Worm (Caenorhabditis elegans) whole organism, L3 larva: Measurements from ENCODE around the gene T19C4.5.

Experiments used
- R02D3.7 ChIP-seq: fragments of 150-350 bp; optimal IDR thresholded peaks from 2 replicates; lab custom pipeline; 2014; ENCODE audit warnings: missing biosample characterization, missing genetic modification characterization
- aly-2 ChIP-seq: fragments of 150-350 bp; optimal IDR thresholded peaks from 2 replicates; lab custom pipeline; 2014; ENCODE audit warnings: missing biosample characterization, missing genetic modification characterization
- ama-1 ChIP-seq: fragments of 150-350 bp; optimal IDR thresholded peaks from 2 replicates; lab custom pipeline; 2018
- ceh-16 ChIP-seq: sonication (generic microtip); optimal IDR thresholded peaks from 2 replicates; lab custom pipeline; 2017; ENCODE audit warnings: missing biosample characterization, missing genetic modification characterization
- ceh-28 ChIP-seq: fragments of 150-350 bp; optimal IDR thresholded peaks from 2 replicates; lab custom pipeline; 2014; ENCODE audit warnings: missing biosample characterization, missing genetic modification reagents, missing genetic modification characterization
- ceh-82 ChIP-seq: fragments of 150-350 bp; optimal IDR thresholded peaks from 2 replicates; lab custom pipeline; 2014; ENCODE audit warnings: missing biosample characterization, missing genetic modification characterization
- ceh-9 ChIP-seq: sonication (generic microtip); optimal IDR thresholded peaks from 2 replicates; lab custom pipeline; 2018; ENCODE audit warnings: missing biosample characterization, missing genetic modification characterization
- daf-12 ChIP-seq: fragments of 150-350 bp; optimal IDR thresholded peaks from 2 replicates; lab custom pipeline; 2014; ENCODE audit warnings: missing biosample characterization, missing genetic modification reagents, missing genetic modification characterization
- egl-27 ChIP-seq: sonication (generic microtip); optimal IDR thresholded peaks from 4 replicates; lab custom pipeline; 2017; ENCODE audit warnings: missing biosample characterization, missing genetic modification reagents, missing genetic modification characterization
- egl-5 ChIP-seq: fragments of 150-350 bp; optimal IDR thresholded peaks from 2 replicates; lab custom pipeline; 2017; ENCODE audit warnings: missing biosample characterization, missing genetic modification reagents, missing genetic modification characterization, inconsistent platforms
- elt-3 ChIP-seq, 3 experiments: fragments of 150-350 bp in 1 of 3; sonication (generic microtip) in 2 of 3; optimal IDR thresholded peaks; 2 replicates in 2 of 3; 4 replicates in 1 of 3; lab custom pipeline; 2014 to 2017; ENCODE audit warnings: missing biosample characterization in 3 of 3, missing genetic modification characterization in 3 of 3
- eor-1 ChIP-seq, 2 experiments: fragments of 150-350 bp; optimal IDR thresholded peaks; 2 replicates each; lab custom pipeline; 2014 to 2018; ENCODE audit warnings: missing biosample characterization in 2 of 2, missing genetic modification characterization in 2 of 2
- hmg-11 ChIP-seq: sonication (generic microtip); optimal IDR thresholded peaks from 2 replicates; lab custom pipeline; 2016; ENCODE audit warnings: missing genetic modification characterization, missing compliant biosample characterization
- jun-1 ChIP-seq: fragments of 150-350 bp; optimal IDR thresholded peaks from 2 replicates; lab custom pipeline; 2014; ENCODE audit warnings: missing biosample characterization, missing genetic modification reagents, missing genetic modification characterization
- lin-15B ChIP-seq: fragments of 150-350 bp; optimal IDR thresholded peaks from 2 replicates; lab custom pipeline; 2014; ENCODE audit warnings: missing biosample characterization, missing genetic modification characterization
- lin-39 ChIP-seq: fragments of 150-350 bp; optimal IDR thresholded peaks from 2 replicates; lab custom pipeline; 2018; ENCODE audit warnings: missing biosample characterization, missing genetic modification reagents, missing genetic modification characterization
- lsy-12 ChIP-seq: sonication (generic microtip); optimal IDR thresholded peaks from 2 replicates; lab custom pipeline; 2016; ENCODE audit warnings: mild to moderate bottlenecking, missing genetic modification characterization, missing compliant biosample characterization
- mml-1 ChIP-seq: fragments of 150-350 bp; sonication (generic microtip); optimal IDR thresholded peaks from 3 replicates; lab custom pipeline; 2014; ENCODE audit warnings: missing biosample characterization, missing genetic modification characterization
- nfya-1 ChIP-seq: sonication (generic microtip); optimal IDR thresholded peaks from 2 replicates; lab custom pipeline; 2017; ENCODE audit warnings: missing genetic modification characterization, mild to moderate bottlenecking, missing compliant biosample characterization, antibody characterized with exemption, moderate library complexity; ENCODE audit not compliant: insufficient read depth
- nhr-11 ChIP-seq: fragments of 150-350 bp; optimal IDR thresholded peaks from 2 replicates; lab custom pipeline; 2014; ENCODE audit warnings: missing biosample characterization, missing genetic modification characterization
- nhr-23 ChIP-seq: fragments of 150-350 bp; optimal IDR thresholded peaks from 2 replicates; lab custom pipeline; 2014; ENCODE audit warnings: missing biosample characterization, missing genetic modification reagents, missing genetic modification characterization
- nhr-237 ChIP-seq: fragments of 150-350 bp; optimal IDR thresholded peaks from 2 replicates; lab custom pipeline; 2014; ENCODE audit warnings: missing biosample characterization, missing genetic modification characterization
- nhr-25 ChIP-seq: sonication (generic microtip); optimal IDR thresholded peaks from 2 replicates; lab custom pipeline; 2017; ENCODE audit warnings: missing biosample characterization, missing genetic modification characterization
- nhr-28 ChIP-seq: fragments of 150-350 bp; optimal IDR thresholded peaks from 2 replicates; lab custom pipeline; 2014; ENCODE audit warnings: missing biosample characterization, missing genetic modification characterization
- nhr-43 ChIP-seq: sonication (generic microtip); optimal IDR thresholded peaks from 2 replicates; lab custom pipeline; 2016; ENCODE audit warnings: mild to moderate bottlenecking, missing genetic modification characterization, missing compliant biosample characterization; ENCODE audit not compliant: poor library complexity, severe bottlenecking
- nhr-76 ChIP-seq: fragments of 150-350 bp; sonication (generic microtip); optimal IDR thresholded peaks from 5 replicates; lab custom pipeline; 2014; ENCODE audit warnings: missing biosample characterization, missing genetic modification characterization
- nhr-77 ChIP-seq: fragments of 150-350 bp; optimal IDR thresholded peaks from 2 replicates; lab custom pipeline; 2014; ENCODE audit warnings: missing biosample characterization, missing genetic modification characterization
- pha-4 ChIP-seq: fragments of 150-350 bp; optimal IDR thresholded peaks from 2 replicates; lab custom pipeline; 2014; ENCODE audit warnings: missing biosample characterization, missing genetic modification reagents, missing genetic modification characterization
- pqm-1 ChIP-seq: fragments of 150-350 bp; optimal IDR thresholded peaks from 2 replicates; lab custom pipeline; 2017; ENCODE audit warnings: missing biosample characterization, missing genetic modification characterization, inconsistent platforms
- sea-2 ChIP-seq: fragments of 150-350 bp; sonication (generic microtip); optimal IDR thresholded peaks from 4 replicates; lab custom pipeline; 2014; ENCODE audit warnings: missing biosample characterization, missing genetic modification reagents, missing genetic modification characterization
- snpc-4 ChIP-seq: fragments of 150-350 bp; optimal IDR thresholded peaks from 2 replicates; lab custom pipeline; 2014; ENCODE audit warnings: missing biosample characterization, missing genetic modification characterization
- tbx-2 ChIP-seq: sonication (generic microtip); optimal IDR thresholded peaks from 2 replicates; lab custom pipeline; 2016; ENCODE audit warnings: mild to moderate bottlenecking, missing genetic modification characterization, missing compliant biosample characterization
- zag-1 ChIP-seq: fragments of 150-350 bp; optimal IDR thresholded peaks from 2 replicates; lab custom pipeline; 2014; ENCODE audit warnings: missing biosample characterization, missing genetic modification characterization
- ztf-11 ChIP-seq: fragments of 150-350 bp; optimal IDR thresholded peaks from 2 replicates; lab custom pipeline; 2014; ENCODE audit warnings: missing biosample characterization, missing genetic modification characterization
- ztf-4 ChIP-seq: fragments of 150-350 bp; optimal IDR thresholded peaks from 2 replicates; lab custom pipeline; 2014; ENCODE audit warnings: missing biosample characterization, missing genetic modification characterization

Gene T19C4.5

ce11 chrV:11146958-11147779, 24.8 kb upstream of the T19C4.5 start, which contains the start of the genes T19C4.24 and nlp-33 (continued):
- peak; percentile 8 for TF ChIP-seq R02D3.7 (tag; lab: Kevin White, UChicago)
- TF ChIP-seq nhr-43 (tag; lab: Kevin White, UChicago), result peak; percentile 61
- TF ChIP-seq elt-3 (tag; optimal IDR thresholded peaks at IDR 0.05; lab: Kevin White, UChicago), result peak in 1 of 3 experiments; percentile 79
- no peak for TF ChIP-seq aly-2 (tag; lab: Kevin White, UChicago)
- TF ChIP-seq, all 47 proteins: peak for 8

DNA sequence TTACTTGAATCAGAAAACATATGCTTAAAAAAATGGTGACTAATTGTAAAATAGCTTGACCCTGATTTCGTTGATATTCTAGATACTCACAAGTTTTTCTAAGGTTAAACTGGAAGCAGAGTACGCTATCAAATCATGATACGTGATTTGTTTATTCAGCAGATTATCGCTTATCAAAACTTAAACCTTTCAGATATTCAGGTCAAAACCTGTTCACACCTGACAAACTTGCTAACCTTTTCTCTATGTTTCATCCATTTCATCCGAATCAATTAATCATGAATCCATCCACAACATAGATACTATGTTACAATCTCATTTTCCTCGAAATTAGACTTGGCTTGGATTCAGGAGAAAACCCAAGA, 24.3 kb upstream of the T19C4.5 start:
- TF ChIP-seq nhr-43 (tag; lab: Kevin White, UChicago) (peak; percentile 76), nhr-23 (tag; lab: Kevin White, UChicago) (peak; percentile 35), tbx-2 (tag; lab: Kevin White, UChicago) (peak; percentile 41), sea-2 (GFP tag; lab: Kevin White, UChicago) (no peak), nfya-1 (tag; lab: Kevin White, UChicago) (no peak), nhr-25 (tag; lab: Kevin White, UChicago) (peak; percentile 57), elt-3 (tag; optimal IDR thresholded peaks at IDR 0.05; lab: Kevin White, UChicago) (peak in 1 of 3 experiments; percentile 6), daf-12 (tag; lab: Kevin White, UChicago) (peak; percentile 1), ztf-4 (tag; lab: Kevin White, UChicago) (peak; percentile 55), ama-1 (lab: Kevin White, UChicago) (peak; percentile 84)

DNA sequence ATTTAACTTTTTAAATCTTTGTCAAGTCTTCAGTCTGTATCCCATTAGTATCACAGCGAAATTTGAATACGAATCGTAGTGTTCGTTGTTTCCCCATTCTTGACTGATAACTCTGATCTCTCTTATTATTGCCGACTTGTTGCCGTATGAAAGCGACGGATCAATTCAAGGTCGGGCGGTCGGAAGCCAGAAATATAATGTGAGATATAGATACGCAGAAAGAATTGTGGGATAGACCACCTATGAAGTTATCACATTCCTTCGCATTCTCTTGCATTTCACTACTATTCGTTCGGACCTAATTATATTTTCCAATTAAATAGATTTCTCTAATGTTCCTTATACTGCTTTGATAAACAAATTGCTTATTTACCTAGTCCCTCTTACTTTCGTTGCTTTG, 23.0 kb upstream of the T19C4.5 start:
- peak; percentile 36 for TF ChIP-seq nhr-25 (tag; lab: Kevin White, UChicago)
- TF ChIP-seq eor-1 (tag; optimal IDR thresholded peaks at IDR 0.05; lab: Kevin White, UChicago), result no peak
- no peak for TF ChIP-seq mml-1 (tag; lab: Kevin White, UChicago)
- no peak for TF ChIP-seq zag-1 (tag; lab: Kevin White, UChicago)
- peak in 1 of 3 experiments; percentile 36 for TF ChIP-seq elt-3 (tag; optimal IDR thresholded peaks at IDR 0.05; lab: Kevin White, UChicago)
- TF ChIP-seq ztf-4 (tag; lab: Kevin White, UChicago), result no peak
- no peak for TF ChIP-seq egl-27
- no peak for TF ChIP-seq ceh-82 (tag; lab: Kevin White, UChicago)

- no peak for TF ChIP-seq nhr-237 (tag; lab: Kevin White, UChicago)
- no peak for TF ChIP-seq lsy-12 (tag; lab: Kevin White, UChicago)
- no peak for TF ChIP-seq hmg-11 (tag; lab: Kevin White, UChicago)
- no peak for TF ChIP-seq nhr-28 (tag; lab: Kevin White, UChicago)
- no peak for TF ChIP-seq snpc-4 (tag; lab: Kevin White, UChicago)
- no peak for TF ChIP-seq lin-39
- no peak for TF ChIP-seq ztf-11 (tag; lab: Kevin White, UChicago)
- no peak for TF ChIP-seq elt-3 (tag; optimal IDR thresholded peaks at IDR 0.05; lab: Kevin White, UChicago)
- no peak for TF ChIP-seq egl-27
- no peak for TF ChIP-seq mml-1 (tag; lab: Kevin White, UChicago)
- TF ChIP-seq ceh-9 (tag; lab: Kevin White, UChicago), result no peak
- TF ChIP-seq daf-12 (tag; lab: Kevin White, UChicago), result no peak
- no peak for TF ChIP-seq egl-5 (tag; lab: Kevin White, UChicago)
- TF ChIP-seq sea-2 (GFP tag; lab: Kevin White, UChicago), result no peak
- TF ChIP-seq jun-1 (tag; lab: Kevin White, UChicago), result no peak
- no peak for TF ChIP-seq R02D3.7 (tag; lab: Kevin White, UChicago)
- no peak for TF ChIP-seq pqm-1 (tag; lab: Kevin White, UChicago)
- TF ChIP-seq nhr-11 (tag; lab: Kevin White, UChicago), result no peak
- no peak for TF ChIP-seq ceh-28 (tag; lab: Kevin White, UChicago)
- no peak for TF ChIP-seq pha-4 (tag; lab: Kevin White, UChicago)
Observed at ce11 chrV:11149405-11149804, 22.6 kb upstream of the T19C4.5 start, which contains the start of gene T19C4.1. TSS of gene T19C4.1 (plus strand) at chrV:11149705.

ce11 chrV:11152333-11152732, 19.7 kb upstream of the T19C4.5 start, which contains the start of gene srg-39:
TSS of gene srg-39 (minus strand) at chrV:11152433.
- no peak for TF ChIP-seq sea-2 (GFP tag; lab: Kevin White, UChicago)
- no peak for TF ChIP-seq ceh-16 (tag; lab: Kevin White, UChicago)
- TF ChIP-seq nhr-76, result no peak
- no peak for TF ChIP-seq nhr-77 (tag; lab: Kevin White, UChicago)
- TF ChIP-seq ceh-9 (tag; lab: Kevin White, UChicago), result no peak
- no peak for TF ChIP-seq lin-15B (tag; lab: Kevin White, UChicago)
- no peak for TF ChIP-seq mml-1 (tag; lab: Kevin White, UChicago)
- no peak for TF ChIP-seq snpc-4 (tag; lab: Kevin White, UChicago)
